Fruit fly (Drosophila melanogaster) whole organism, embryonic: ENCODE data around the gene Sec13.

Experiments used
- Atf6 ChIP-seq: fragments of 200-800 bp; sonication (Bioruptor generic); IDR thresholded peaks from 2 replicates; pipeline ENCODE4 v1.3.6; 2022; ENCODE audit warnings: missing biosample characterization, missing genetic modification characterization
- CG6272 ChIP-seq: fragments of 200-800 bp; sonication (Bioruptor generic); IDR thresholded peaks from 2 replicates; pipeline ENCODE4 v1.3.6; 2022; ENCODE audit warnings: missing biosample characterization, missing genetic modification characterization
- Usf ChIP-seq: fragments of 200-800 bp; sonication (Bioruptor generic); optimal IDR thresholded peaks from 2 replicates; lab custom pipeline; 2017; ENCODE audit warnings: missing genotype, missing biosample characterization, missing genetic modification characterization
- ara ChIP-seq: fragments of 200-800 bp; sonication (Bioruptor generic); IDR thresholded peaks from 2 replicates; pipeline ENCODE4 v1.3.6; 2022; ENCODE audit warnings: missing biosample characterization, missing genetic modification characterization

dm6 chr3R:23399679-23400078, 43.6 kb downstream of the Sec13 start:
- no peak for TF ChIP-seq ara (GFP tag; lab: Robert Waterston, UW)
- TF ChIP-seq CG6272 (GFP tag; lab: Robert Waterston, UW), result no peak
- no peak for TF ChIP-seq Usf (GFP tag; lab: Kevin White, UChicago)
- TF ChIP-seq Atf6 (GFP tag; lab: Robert Waterston, UW), result no peak
